Fruit fly (Drosophila melanogaster) whole organism, embryonic: Measurements from ENCODE around the gene CG13667.

ENCODE experiments used
- ATbp ChIP-seq: fragments of 200-800 bp; sonication (Bioruptor generic); optimal IDR thresholded peaks from 2 replicates; lab custom pipeline; 2017; ENCODE audit warnings: missing biosample characterization, mild to moderate bottlenecking, missing genetic modification characterization, missing genetic modification reagents
- BEAF-32 ChIP-seq: fragments of 200-800 bp; sonication (Bioruptor generic); optimal IDR thresholded peaks from 3 replicates; lab custom pipeline; 2017; ENCODE audit warnings: missing biosample characterization, missing genetic modification characterization, mild to moderate bottlenecking, moderate library complexity, missing genetic modification reagents
- CG10147 ChIP-seq: fragments of 200-800 bp; sonication (Bioruptor generic); optimal IDR thresholded peaks from 2 replicates; lab custom pipeline; 2019; ENCODE audit warnings: missing biosample characterization, mild to moderate bottlenecking, missing genetic modification characterization, moderate library complexity
- CG10543 ChIP-seq: fragments of 200-800 bp; sonication (Bioruptor generic); optimal IDR thresholded peaks from 3 replicates; lab custom pipeline; 2017; ENCODE audit warnings: missing biosample characterization, mild to moderate bottlenecking, missing genetic modification characterization, moderate library complexity
- CG12071 ChIP-seq: fragments of 200-800 bp; sonication (Bioruptor generic); optimal IDR thresholded peaks from 3 replicates; lab custom pipeline; 2018; ENCODE audit warnings: missing biosample characterization, mild to moderate bottlenecking, missing genetic modification characterization
- CG13296 ChIP-seq: fragments of 200-800 bp; sonication (Bioruptor generic); optimal IDR thresholded peaks from 3 replicates; lab custom pipeline; 2018; ENCODE audit warnings: missing biosample characterization, mild to moderate bottlenecking, missing genetic modification characterization
- CG13624 ChIP-seq: fragments of 200-800 bp; sonication (Bioruptor generic); optimal IDR thresholded peaks from 2 replicates; lab custom pipeline; 2016; ENCODE audit warnings: missing biosample characterization, missing genetic modification characterization
- CG15696 ChIP-seq: fragments of 200-800 bp; sonication (Bioruptor generic); optimal IDR thresholded peaks from 2 replicates; lab custom pipeline; 2019; ENCODE audit warnings: missing biosample characterization, mild to moderate bottlenecking, missing genetic modification characterization, moderate library complexity
- CG1603 ChIP-seq: fragments of 200-800 bp; sonication (Bioruptor generic); optimal IDR thresholded peaks from 2 replicates; lab custom pipeline; 2019; ENCODE audit warnings: missing biosample characterization, mild to moderate bottlenecking, missing genetic modification characterization, moderate library complexity
- CG18011 ChIP-seq: fragments of 200-800 bp; sonication (Bioruptor generic); optimal IDR thresholded peaks from 2 replicates; lab custom pipeline; 2017; ENCODE audit warnings: missing biosample characterization, missing genetic modification characterization, mild to moderate bottlenecking, moderate library complexity, missing genotype
- CG2712 ChIP-seq: fragments of 200-800 bp; optimal IDR thresholded peaks from 3 replicates; lab custom pipeline; 2019; ENCODE audit warnings: missing biosample characterization, mild to moderate bottlenecking, missing genetic modification characterization, moderate library complexity
- CG30020 ChIP-seq: fragments of 200-800 bp; optimal IDR thresholded peaks from 2 replicates; lab custom pipeline; 2019; ENCODE audit warnings: missing biosample characterization, mild to moderate bottlenecking, missing genetic modification characterization, moderate library complexity
- CG6254 ChIP-seq: fragments of 200-800 bp; sonication (Bioruptor generic); optimal IDR thresholded peaks from 3 replicates; lab custom pipeline; 2017; ENCODE audit warnings: mild to moderate bottlenecking, missing biosample characterization, missing genetic modification reagents, missing genetic modification characterization
- CG6683 ChIP-seq: fragments of 200-800 bp; sonication (Bioruptor generic); optimal IDR thresholded peaks from 2 replicates; lab custom pipeline; 2017; ENCODE audit warnings: missing biosample characterization, mild to moderate bottlenecking, missing genetic modification characterization, missing genetic modification reagents
- CG6854 ChIP-seq: fragments of 200-800 bp; sonication (Bioruptor generic); optimal IDR thresholded peaks from 3 replicates; lab custom pipeline; 2017; ENCODE audit warnings: missing biosample characterization, mild to moderate bottlenecking, missing genetic modification characterization
- CG7839 ChIP-seq: fragments of 200-800 bp; sonication (Bioruptor generic); optimal IDR thresholded peaks from 3 replicates; lab custom pipeline; 2018; ENCODE audit warnings: missing biosample characterization, mild to moderate bottlenecking, missing genetic modification characterization, moderate library complexity
- CG8924 ChIP-seq: fragments of 200-800 bp; optimal IDR thresholded peaks from 3 replicates; lab custom pipeline; 2019; ENCODE audit warnings: missing biosample characterization, mild to moderate bottlenecking, missing genetic modification characterization, moderate library complexity
- CG9609 ChIP-seq: fragments of 200-800 bp; sonication (Bioruptor generic); optimal IDR thresholded peaks from 3 replicates; lab custom pipeline; 2016; ENCODE audit warnings: missing biosample characterization, missing genetic modification characterization
- Dp ChIP-seq: fragments of 200-800 bp; sonication (Bioruptor generic); optimal IDR thresholded peaks from 2 replicates; lab custom pipeline; 2018; ENCODE audit warnings: missing biosample characterization, mild to moderate bottlenecking, missing genetic modification characterization, moderate library complexity
- Dref ChIP-seq: fragments of 200-800 bp; sonication (Bioruptor generic); IDR thresholded peaks from 2 replicates; pipeline ENCODE4 v1.3.6; 2022; ENCODE audit warnings: missing biosample characterization, missing genetic modification characterization
- H15 ChIP-seq: fragments of 200-800 bp; sonication (Bioruptor generic); IDR thresholded peaks from 3 replicates; pipeline ENCODE4 v1.3.6; 2022; ENCODE audit warnings: missing biosample characterization, missing genetic modification characterization
- Hand ChIP-seq: fragments of 200-800 bp; sonication (Bioruptor generic); optimal IDR thresholded peaks from 2 replicates; lab custom pipeline; 2017; ENCODE audit warnings: mild to moderate bottlenecking, missing biosample characterization, missing genetic modification reagents, missing genetic modification characterization
- Hmr ChIP-seq: fragments of 200-800 bp; sonication (Bioruptor generic); optimal IDR thresholded peaks from 3 replicates; lab custom pipeline; 2017; ENCODE audit warnings: mild to moderate bottlenecking, missing biosample characterization, missing genetic modification reagents, missing genetic modification characterization
- Hr78 ChIP-seq, 2 experiments: fragments of 200-800 bp in 1 of 2; fragments of >200 bp in 1 of 2; sonication (Bioruptor generic) in 1 of 2; optimal IDR thresholded peaks; 2 replicates each; lab custom pipeline; 2017 to 2019; ENCODE audit warnings: missing biosample characterization in 2 of 2, missing genetic modification characterization in 2 of 2, mild to moderate bottlenecking in 1 of 2, moderate library complexity in 1 of 2
- Lpt ChIP-seq: fragments of >200 bp; optimal IDR thresholded peaks from 2 replicates; lab custom pipeline; 2018; ENCODE audit warnings: missing biosample characterization, missing genetic modification characterization
- Med ChIP-seq: fragments of 200-800 bp; sonication (Bioruptor generic); peaks from one replicate; lab custom pipeline; 2016; ENCODE audit warnings: missing biosample characterization, missing genetic modification characterization, mild to moderate bottlenecking, inconsistent platforms, moderate library complexity
- Myb ChIP-seq: fragments of 200-800 bp; sonication (Bioruptor generic); optimal IDR thresholded peaks from 2 replicates; lab custom pipeline; 2016; ENCODE audit warnings: missing biosample characterization, missing genetic modification characterization
- Sin3A ChIP-seq: fragments of >200 bp; optimal IDR thresholded peaks from 2 replicates; lab custom pipeline; 2018
- Stat92E ChIP-seq, 3 experiments: fragments of >200 bp in 2 of 3; fragments of 200-800 bp in 1 of 3; sonication (Bioruptor generic) in 1 of 3; optimal IDR thresholded peaks; 2 replicates each; lab custom pipeline; 2017 to 2019; ENCODE audit warnings: missing biosample characterization in 3 of 3, missing genetic modification characterization in 3 of 3, mild to moderate bottlenecking in 1 of 3, moderate library complexity in 1 of 3
- YL-1 ChIP-seq: fragments of 200-800 bp; sonication (Bioruptor generic); optimal IDR thresholded peaks from 3 replicates; lab custom pipeline; 2017; ENCODE audit warnings: missing biosample characterization, mild to moderate bottlenecking, missing genetic modification characterization
- ato ChIP-seq: fragments of 200-800 bp; sonication (Bioruptor generic); IDR thresholded peaks from 2 replicates; pipeline ENCODE4 v1.3.6; 2022; ENCODE audit warnings: missing biosample characterization, missing genetic modification characterization; ENCODE audit not compliant: partially characterized antibody
- ewg ChIP-seq: fragments of 200-800 bp; sonication (Bioruptor generic); optimal IDR thresholded peaks from 3 replicates; lab custom pipeline; 2017; ENCODE audit warnings: mild to moderate bottlenecking, missing biosample characterization, missing genetic modification reagents, missing genetic modification characterization
- gce ChIP-seq: fragments of 200-800 bp; sonication (Bioruptor generic); IDR thresholded peaks from 3 replicates; pipeline ENCODE4 v1.3.6; 2022; ENCODE audit warnings: missing biosample characterization, missing genetic modification characterization
- grau ChIP-seq: fragments of 200-800 bp; optimal IDR thresholded peaks from 3 replicates; lab custom pipeline; 2019; ENCODE audit warnings: missing biosample characterization, mild to moderate bottlenecking, missing genetic modification characterization, moderate library complexity
- gro ChIP-seq: fragments of 200-800 bp; sonication (Bioruptor generic); optimal IDR thresholded peaks from 2 replicates; lab custom pipeline; 2016; ENCODE audit warnings: missing biosample characterization, missing genetic modification characterization
- ind ChIP-seq: fragments of 200-800 bp; sonication (Bioruptor generic); optimal IDR thresholded peaks from 3 replicates; lab custom pipeline; 2016; ENCODE audit warnings: missing biosample characterization, missing genetic modification characterization
- ken ChIP-seq: fragments of 200-800 bp; sonication (Bioruptor generic); IDR thresholded peaks from 3 replicates; pipeline ENCODE4 v1.3.6; 2022; ENCODE audit warnings: missing biosample characterization, missing genetic modification characterization
- knrl ChIP-seq: fragments of 200-800 bp; sonication (Bioruptor generic); IDR thresholded peaks from 3 replicates; pipeline ENCODE4 v1.3.6; 2022; ENCODE audit warnings: missing biosample characterization, missing genetic modification characterization; ENCODE audit not compliant: partially characterized antibody
- mld ChIP-seq: fragments of 200-800 bp; sonication (Bioruptor generic); IDR thresholded peaks from 3 replicates; pipeline ENCODE4 v1.3.6; 2022; ENCODE audit warnings: missing biosample characterization, missing genetic modification characterization; ENCODE audit not compliant: partially characterized antibody
- nerfin-1 ChIP-seq: fragments of 200-800 bp; sonication (Bioruptor generic); optimal IDR thresholded peaks from 3 replicates; lab custom pipeline; 2019; ENCODE audit warnings: missing biosample characterization, mild to moderate bottlenecking, missing genetic modification characterization, moderate library complexity
- pb ChIP-seq: fragments of 200-800 bp; sonication (Bioruptor generic); optimal IDR thresholded peaks from 3 replicates; lab custom pipeline; 2016; ENCODE audit warnings: missing biosample characterization, missing genetic modification characterization
- prd ChIP-seq, 3 experiments: fragments of >200 bp in 2 of 3; fragments of 200-800 bp in 1 of 3; sonication (Bioruptor generic) in 1 of 3; optimal IDR thresholded peaks in 2 of 3; IDR thresholded peaks in 1 of 3; 2 replicates in 2 of 3; 3 replicates in 1 of 3; pipeline versions ENCODE4 v1.3.6 to Lab custom; 2017 to 2022; ENCODE audit warnings: missing biosample characterization in 1 of 3, missing genetic modification characterization in 1 of 3
- sob ChIP-seq: fragments of 200-800 bp; sonication (Bioruptor generic); IDR thresholded peaks from 2 replicates; pipeline ENCODE4 v1.3.6; 2022; ENCODE audit warnings: missing biosample characterization, missing genetic modification characterization
- sug ChIP-seq: fragments of 200-800 bp; optimal IDR thresholded peaks from 2 replicates; lab custom pipeline; 2019; ENCODE audit warnings: missing biosample characterization, mild to moderate bottlenecking, missing genetic modification characterization, moderate library complexity
- tll ChIP-seq, 2 experiments: fragments of 200-800 bp in 1 of 2; fragments of >200 bp in 1 of 2; sonication (Bioruptor generic) in 1 of 2; optimal IDR thresholded peaks; 2 replicates each; lab custom pipeline; 2017 to 2019; ENCODE audit warnings: missing biosample characterization in 2 of 2, missing genetic modification characterization in 2 of 2, mild to moderate bottlenecking in 1 of 2, moderate library complexity in 1 of 2
- twi ChIP-seq: fragments of 200-800 bp; optimal IDR thresholded peaks from 2 replicates; lab custom pipeline; 2019; ENCODE audit warnings: missing biosample characterization, mild to moderate bottlenecking, missing genetic modification characterization, moderate library complexity
- unc-4 ChIP-seq: fragments of 200-800 bp; sonication (Bioruptor generic); IDR thresholded peaks from 2 replicates; pipeline ENCODE4 v1.3.6; 2022; ENCODE audit warnings: missing biosample characterization, missing genetic modification characterization; ENCODE audit not compliant: partially characterized antibody
- vvl ChIP-seq: fragments of 200-800 bp; sonication (Bioruptor generic); IDR thresholded peaks from 2 replicates; pipeline ENCODE4 v1.3.6; 2022; ENCODE audit warnings: missing biosample characterization, missing genetic modification characterization

CG13667 gene

DNA sequence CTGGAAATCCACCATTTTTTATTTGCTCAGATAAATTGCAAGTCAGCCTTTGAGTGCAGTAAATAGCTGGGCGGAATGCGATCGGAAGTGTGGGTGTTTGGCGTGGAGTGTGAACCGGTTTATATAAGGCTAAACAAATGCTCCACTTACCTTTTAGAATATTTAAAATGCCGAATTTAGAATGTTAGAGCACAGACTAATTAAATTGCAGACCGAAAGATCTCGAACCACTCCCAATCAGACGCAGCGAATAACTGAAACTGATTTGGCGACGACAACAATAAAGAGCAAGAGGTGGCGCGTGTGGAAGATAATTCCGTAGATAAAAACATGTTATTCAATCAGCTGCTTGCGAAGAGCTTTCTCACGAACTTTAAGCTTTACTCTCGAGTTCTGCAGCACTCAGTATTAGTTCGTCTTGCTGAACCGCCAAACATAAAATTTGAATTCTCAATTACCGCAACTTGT is 44.6 kb upstream of the CG13667 start, which contains the start of gene Idh (continued):
- TF ChIP-seq CG13296 (GFP tag; lab: Kevin White, UChicago) (peak; percentile 56), mld (GFP tag; lab: Robert Waterston, UW) (no peak), Lpt (GFP tag; lab: Kevin White, UChicago) (no peak), CG9609 (GFP tag; lab: Kevin White, UChicago) (no peak), Med (GFP tag; lab: Kevin White, UChicago) (peak; percentile 92), Hr78 (GFP tag; optimal IDR thresholded peaks at IDR 0.05; lab: Kevin White, UChicago) (peak in 1 of 2 experiments; percentile 93), Dp (GFP tag; lab: Kevin White, UChicago) (peak; percentile 99), ewg (no peak), ken (GFP tag; lab: Robert Waterston, UW) (peak; percentile 38; the same call in 1 of the 3 replicates), ATbp (GFP tag; lab: Kevin White, UChicago) (no peak), CG18011 (peak; percentile 99), CG13624 (GFP tag; lab: Kevin White, UChicago) (no peak), CG12071 (GFP tag; lab: Kevin White, UChicago) (peak; percentile 41), nerfin-1 (tag; lab: Kevin White, UChicago) (no peak), BEAF-32 (GFP tag; lab: Kevin White, UChicago) (peak; percentile 52), CG6254 (GFP tag; lab: Kevin White, UChicago) (no peak), CG10147 (GFP tag; lab: Kevin White, UChicago) (peak; percentile 5), sug (tag; lab: Kevin White, UChicago) (peak; percentile 31), CG10543 (GFP tag; lab: Kevin White, UChicago) (peak; percentile 46), sob (GFP tag; lab: Robert Waterston, UW) (0 out of 2 replicates have a peak, but pooled peaks have one; percentile 11), YL-1 (GFP tag; lab: Kevin White, UChicago) (peak; percentile 8), Dref (peak; percentile 36), pb (GFP tag; lab: Kevin White, UChicago) (no peak), CG7839 (tag; lab: Kevin White, UChicago) (peak; percentile 28), grau (tag; lab: Kevin White, UChicago) (peak; percentile 20), knrl (0 out of 3 replicates have a peak, but pooled peaks have one; percentile 8), CG6683 (GFP tag; lab: Kevin White, UChicago) (peak; percentile 5), gro (GFP tag; lab: Kevin White, UChicago) (peak; percentile 72), Hmr (peak; percentile 52), gce (GFP tag; lab: Robert Waterston, UW) (0 out of 3 replicates have a peak, but pooled peaks have one; percentile 34), CG8924 (peak; percentile 32), unc-4 (GFP tag; lab: Robert Waterston, UW) (peak; percentile 61), CG15696 (tag; lab: Kevin White, UChicago) (no peak), ind (no peak), twi (tag; lab: Kevin White, UChicago) (no peak), CG2712 (tag; lab: Kevin White, UChicago) (no peak), vvl (peak; percentile 52; the same call in 1 of the 2 replicates), tll (GFP tag; optimal IDR thresholded peaks at IDR 0.05; lab: Kevin White, UChicago) (no peak), Myb (GFP tag; lab: Kevin White, UChicago) (peak; percentile 26), ato (GFP tag; lab: Robert Waterston, UW) (0 out of 2 replicates have a peak, but pooled peaks have one; percentile 17), Stat92E (GFP tag; optimal IDR thresholded peaks at IDR 0.05; lab: Kevin White, UChicago) (peak in 1 of 3 experiments; percentile 19), H15 (GFP tag; lab: Robert Waterston, UW) (no peak), CG6854 (peak; percentile 22), Hand (GFP tag; lab: Kevin White, UChicago) (peak; percentile 54), CG1603 (tag; lab: Kevin White, UChicago) (peak; percentile 2), prd (optimal IDR thresholded peaks at IDR 0.05; lab: Kevin White, UChicago) (no peak), prd (GFP tag; IDR thresholded peaks at IDR 0.05; lab: Robert Waterston, UW) (no peak), Sin3A (lab: Kevin White, UChicago) (no peak), CG30020 (tag; lab: Kevin White, UChicago) (no peak)
